Worm (Caenorhabditis elegans): ENCODE measurements around the gene nurf-1.

nurf-1 gene

ce11 chrII:14383644-14384043 lies 6.9 kb upstream of the nurf-1 start, which contains the start of gene mes-2 (continued):
- TF ChIP-seq hlh-30 (tag; optimal IDR thresholded peaks at IDR 0.05; ENCODE audit: insufficient read depth) (peak; percentile 62), aly-2 (tag; optimal IDR thresholded peaks at IDR 0.05) (no peak), nhr-48 (tag; optimal IDR thresholded peaks at IDR 0.05) (no peak), php-3 (GFP tag; IDR thresholded peaks at IDR 0.05) (0 out of 2 replicates have a peak, but pooled peaks have one; percentile 10), attf-4 (tag; optimal IDR thresholded peaks at IDR 0.05) (no peak), tag-97 (GFP tag; IDR thresholded peaks at IDR 0.05) (no peak), unc-62 (GFP tag; optimal IDR thresholded peaks at IDR 0.05 in 1 of 2) (no peak), unc-62 (tag; optimal IDR thresholded peaks at IDR 0.05) (no peak), mes-2 (tag; optimal IDR thresholded peaks at IDR 0.05; ENCODE audit: poor library complexity, severe bottlenecking) (peak; percentile 99), ceh-32 (tag; optimal IDR thresholded peaks at IDR 0.05; ENCODE audit: poor library complexity) (no peak), dmd-6 (GFP tag; IDR thresholded peaks at IDR 0.05) (peak; percentile 34), nhr-28 (tag; optimal IDR thresholded peaks at IDR 0.05) (peak; percentile 28), ZK546.5 (tag; optimal IDR thresholded peaks at IDR 0.05) (no peak), nhr-11 (tag; optimal IDR thresholded peaks at IDR 0.05) (peak; percentile 33), nhr-111 (GFP tag; optimal IDR thresholded peaks at IDR 0.05) (no peak), nhr-42 (GFP tag; IDR thresholded peaks at IDR 0.05) (peak; percentile 88), mxl-3 (GFP tag; optimal IDR thresholded peaks at IDR 0.05) (no peak), pqm-1 (tag; optimal IDR thresholded peaks at IDR 0.05) (no peak), fkh-10 (GFP tag; optimal IDR thresholded peaks at IDR 0.05) (peak; percentile 6), nhr-102 (tag; optimal IDR thresholded peaks at IDR 0.05) (peak; percentile 32), rbr-2 (tag; optimal IDR thresholded peaks at IDR 0.05) (peak; percentile 63), ces-1 (GFP tag; optimal IDR thresholded peaks at IDR 0.05) (no peak), mdl-1 (tag; optimal IDR thresholded peaks at IDR 0.05) (peak in 1 of 2 experiments; percentile 24), hif-1 (tag; optimal IDR thresholded peaks at IDR 0.05) (peak in 1 of 2 experiments; percentile 46), unc-130 (GFP tag; optimal IDR thresholded peaks at IDR 0.05) (peak; percentile 16), mep-1 (tag; optimal IDR thresholded peaks at IDR 0.05) (no peak), T26A8.4 (GFP tag; IDR thresholded peaks at IDR 0.05) (peak; percentile 45; the same call in 1 of the 2 replicates), daf-12 (tag; optimal IDR thresholded peaks at IDR 0.05) (no peak), mdt-29 (GFP tag; IDR thresholded peaks at IDR 0.05) (no peak), zip-2 (tag; optimal IDR thresholded peaks at IDR 0.05) (peak; percentile 28), F49E8.2 (tag; optimal IDR thresholded peaks at IDR 0.05; ENCODE audit: borderline replicate concordance) (no peak), aha-1 (tag) (peak; percentile 50), nhr-41 (GFP tag; IDR thresholded peaks at IDR 0.05) (no peak), nhr-77 (tag; optimal IDR thresholded peaks at IDR 0.05) (no peak), lsy-2 (tag; optimal IDR thresholded peaks at IDR 0.05) (peak; percentile 41 to 91), nhr-6 (tag; optimal IDR thresholded peaks at IDR 0.05) (peak; percentile 74), sdz-12 (GFP tag; optimal IDR thresholded peaks at IDR 0.05) (no peak), dve-1 (tag; optimal IDR thresholded peaks at IDR 0.05; ENCODE audit: insufficient read depth) (no peak)

ce11 chrII:14388213-14388612 lies 2.3 kb upstream of the nurf-1 start, which contains the start of gene F26H11.8:
Gene F26H11.8, plus strand, starts transcription at chrII:14388513.
- no peak for TF ChIP-seq ceh-62 (tag; optimal IDR thresholded peaks at IDR 0.05)
- TF ChIP-seq aha-1 (tag), result peak; percentile 64

ce11 chrII:14393766-14394165 lies 3.3 kb downstream of the nurf-1 start:
- TF ChIP-seq aha-1 (tag) (peak; percentile 94), cey-2 (tag; optimal IDR thresholded peaks at IDR 0.05; ENCODE audit: borderline replicate concordance, insufficient read depth) (no peak)
